Fruit fly (Drosophila melanogaster): Measurements from ENCODE around the gene dati.

- TF ChIP-seq EcR (GFP tag; optimal IDR thresholded peaks at IDR 0.05) (no peak), CG8478 (optimal IDR thresholded peaks at IDR 0.05) (no peak), pan (optimal IDR thresholded peaks at IDR 0.05) (no peak)
These were observed 3.1 kb upstream of the dati start for dm6 chr4:398555-398954.

All from whole organism.